Fruit fly (Drosophila melanogaster) whole organism, embryonic: Measurements from ENCODE around the gene ocn.

Experiments
- Atf6 ChIP-seq: fragments of 200-800 bp; sonication (Bioruptor generic); IDR thresholded peaks from 2 replicates; pipeline ENCODE4 v1.3.6; 2022; ENCODE audit warnings: missing biosample characterization, missing genetic modification characterization
- Bdp1 ChIP-seq: fragments of 200-800 bp; sonication (Bioruptor generic); optimal IDR thresholded peaks from 3 replicates; lab custom pipeline; 2016; ENCODE audit warnings: missing biosample characterization, missing genetic modification characterization
- Blimp-1 ChIP-seq: fragments of 200-800 bp; sonication (Bioruptor generic); optimal IDR thresholded peaks from 3 replicates; lab custom pipeline; 2018; ENCODE audit warnings: missing biosample characterization, missing genetic modification characterization, mild to moderate bottlenecking, moderate library complexity, missing genetic modification reagents
- CG10147 ChIP-seq: fragments of 200-800 bp; sonication (Bioruptor generic); optimal IDR thresholded peaks from 2 replicates; lab custom pipeline; 2019; ENCODE audit warnings: missing biosample characterization, mild to moderate bottlenecking, missing genetic modification characterization, moderate library complexity
- CG10462 ChIP-seq: fragments of 200-800 bp; sonication (Bioruptor generic); optimal IDR thresholded peaks from 2 replicates; lab custom pipeline; 2016; ENCODE audit warnings: missing biosample characterization, missing genetic modification characterization
- CG11695 ChIP-seq: fragments of 200-800 bp; sonication (Bioruptor generic); IDR thresholded peaks from 3 replicates; pipeline ENCODE4 v1.3.6; 2022; ENCODE audit warnings: missing biosample characterization, missing genetic modification characterization
- CG12391 ChIP-seq: fragments of 200-800 bp; sonication (Bioruptor generic); optimal IDR thresholded peaks from 3 replicates; lab custom pipeline; 2018; ENCODE audit warnings: missing biosample characterization, mild to moderate bottlenecking, missing genetic modification characterization, moderate library complexity
- CG12769 ChIP-seq: fragments of 200-800 bp; sonication (Bioruptor generic); optimal IDR thresholded peaks from 2 replicates; lab custom pipeline; 2019; ENCODE audit warnings: missing biosample characterization, mild to moderate bottlenecking, missing genetic modification characterization, moderate library complexity
- CG12942 ChIP-seq: fragments of 200-800 bp; sonication (Bioruptor generic); optimal IDR thresholded peaks from 3 replicates; lab custom pipeline; 2016; ENCODE audit warnings: missing biosample characterization, missing genetic modification characterization
- CG14667 ChIP-seq: fragments of 200-800 bp; sonication (Bioruptor generic); IDR thresholded peaks from 2 replicates; pipeline ENCODE4 v1.3.6; 2022; ENCODE audit warnings: missing biosample characterization, missing genetic modification characterization
- CG1529 ChIP-seq: fragments of 200-800 bp; sonication (Bioruptor generic); optimal IDR thresholded peaks from 3 replicates; lab custom pipeline; 2018; ENCODE audit warnings: missing biosample characterization, missing genetic modification characterization
- CG15601 ChIP-seq: fragments of 200-800 bp; sonication (Bioruptor generic); optimal IDR thresholded peaks from 3 replicates; lab custom pipeline; 2019; ENCODE audit warnings: missing biosample characterization, mild to moderate bottlenecking, missing genetic modification characterization, moderate library complexity
- CG17328 ChIP-seq: fragments of 200-800 bp; sonication (Bioruptor generic); IDR thresholded peaks from 2 replicates; pipeline ENCODE4 v1.3.6; 2022; ENCODE audit warnings: missing biosample characterization, missing genetic modification characterization
- CG31224 ChIP-seq: fragments of 200-800 bp; sonication (Bioruptor generic); IDR thresholded peaks from 2 replicates; pipeline ENCODE4 v1.3.6; 2022; ENCODE audit warnings: missing biosample characterization, missing genetic modification characterization
- CG33213 ChIP-seq: fragments of 200-800 bp; sonication (Bioruptor generic); optimal IDR thresholded peaks from 3 replicates; lab custom pipeline; 2016; ENCODE audit warnings: missing biosample characterization, missing genetic modification characterization
- CG34224 ChIP-seq: fragments of 200-800 bp; sonication (Bioruptor generic); IDR thresholded peaks from 3 replicates; pipeline ENCODE4 v1.3.6; 2022; ENCODE audit warnings: missing biosample characterization, missing genetic modification characterization; ENCODE audit not compliant: partially characterized antibody
- CG3847 ChIP-seq: fragments of 200-800 bp; sonication (Bioruptor generic); IDR thresholded peaks from 2 replicates; pipeline ENCODE4 v1.3.6; 2022; ENCODE audit warnings: missing biosample characterization, missing genetic modification characterization
- CG43689 ChIP-seq: fragments of 200-800 bp; sonication (Bioruptor generic); IDR thresholded peaks from 2 replicates; pipeline ENCODE4 v1.3.6; 2022; ENCODE audit warnings: missing biosample characterization, missing genetic modification characterization
- CG6254 ChIP-seq: fragments of 200-800 bp; sonication (Bioruptor generic); optimal IDR thresholded peaks from 3 replicates; lab custom pipeline; 2017; ENCODE audit warnings: mild to moderate bottlenecking, missing biosample characterization, missing genetic modification reagents, missing genetic modification characterization
- CG6813 ChIP-seq: fragments of 200-800 bp; sonication (Bioruptor generic); optimal IDR thresholded peaks from 2 replicates; lab custom pipeline; 2017; ENCODE audit warnings: missing biosample characterization, missing genetic modification characterization, mild to moderate bottlenecking, moderate library complexity, missing genetic modification reagents
- CG8089 ChIP-seq: fragments of 200-800 bp; sonication (Bioruptor generic); optimal IDR thresholded peaks from 3 replicates; lab custom pipeline; 2016; ENCODE audit warnings: missing biosample characterization, missing genetic modification characterization
- CG8281 ChIP-seq: fragments of 200-800 bp; sonication (Bioruptor generic); optimal IDR thresholded peaks from 2 replicates; lab custom pipeline; 2018; ENCODE audit warnings: missing biosample characterization, mild to moderate bottlenecking, missing genetic modification characterization, moderate library complexity
- CG8290 ChIP-seq, 3 experiments: fragments of 200-800 bp; sonication (Bioruptor generic); optimal IDR thresholded peaks; 2 replicates each; lab custom pipeline; 2016 to 2019; ENCODE audit warnings: missing biosample characterization in 3 of 3, missing genetic modification characterization in 3 of 3, mild to moderate bottlenecking in 2 of 3, moderate library complexity in 1 of 3
- CG9797 ChIP-seq: fragments of 200-800 bp; sonication (Bioruptor generic); optimal IDR thresholded peaks from 3 replicates; lab custom pipeline; 2018; ENCODE audit warnings: missing biosample characterization, mild to moderate bottlenecking, missing genetic modification characterization
- Dll ChIP-seq: fragments of 200-800 bp; sonication (Bioruptor generic); IDR thresholded peaks from 4 replicates; pipeline ENCODE4 v1.3.6; 2022; ENCODE audit warnings: missing biosample characterization, missing genetic modification characterization; ENCODE audit not compliant: partially characterized antibody
- Ets97D ChIP-seq: fragments of 200-800 bp; sonication (Bioruptor generic); optimal IDR thresholded peaks from 3 replicates; lab custom pipeline; 2016; ENCODE audit warnings: missing biosample characterization, missing genetic modification characterization
- H15 ChIP-seq: fragments of 200-800 bp; sonication (Bioruptor generic); IDR thresholded peaks from 3 replicates; pipeline ENCODE4 v1.3.6; 2022; ENCODE audit warnings: missing biosample characterization, missing genetic modification characterization
- Med ChIP-seq: fragments of 200-800 bp; sonication (Bioruptor generic); peaks from one replicate; lab custom pipeline; 2016; ENCODE audit warnings: missing biosample characterization, missing genetic modification characterization, mild to moderate bottlenecking, inconsistent platforms, moderate library complexity
- Oli ChIP-seq: fragments of 200-800 bp; sonication (Bioruptor generic); optimal IDR thresholded peaks from 2 replicates; lab custom pipeline; 2018; ENCODE audit warnings: missing biosample characterization, mild to moderate bottlenecking, missing genetic modification characterization, moderate library complexity
- Side ChIP-seq: fragments of 200-800 bp; sonication (Bioruptor generic); optimal IDR thresholded peaks from 2 replicates; lab custom pipeline; 2016; ENCODE audit warnings: missing biosample characterization, missing genetic modification characterization
- Sry-δ ChIP-seq: fragments of 200-800 bp; sonication (Bioruptor generic); optimal IDR thresholded peaks from 2 replicates; lab custom pipeline; 2016; ENCODE audit warnings: missing biosample characterization, missing genetic modification characterization
- Tbp ChIP-seq: fragments of >200 bp; optimal IDR thresholded peaks from 2 replicates; lab custom pipeline; 2018; ENCODE audit warnings: missing biosample characterization, missing genetic modification characterization
- Usf ChIP-seq: fragments of 200-800 bp; sonication (Bioruptor generic); optimal IDR thresholded peaks from 2 replicates; lab custom pipeline; 2017; ENCODE audit warnings: missing genotype, missing biosample characterization, missing genetic modification characterization
- ap ChIP-seq: fragments of 200-800 bp; sonication (Bioruptor generic); IDR thresholded peaks from 2 replicates; pipeline ENCODE4 v1.3.6; 2022; ENCODE audit warnings: missing biosample characterization, missing genetic modification characterization
- bbx ChIP-seq: fragments of 200-800 bp; sonication (Bioruptor generic); IDR thresholded peaks from 2 replicates; pipeline ENCODE4 v1.3.6; 2022; ENCODE audit warnings: missing biosample characterization, missing genetic modification characterization; ENCODE audit not compliant: partially characterized antibody
- bsh ChIP-seq, 2 experiments: fragments of 200-800 bp; sonication (Bioruptor generic); optimal IDR thresholded peaks; 2 replicates each; lab custom pipeline; 2017 to 2018; ENCODE audit warnings: mild to moderate bottlenecking in 2 of 2, missing biosample characterization in 2 of 2, missing genetic modification characterization in 2 of 2, moderate library complexity in 1 of 2
- crc ChIP-seq: fragments of 200-800 bp; sonication (Bioruptor generic); optimal IDR thresholded peaks from 2 replicates; lab custom pipeline; 2016; ENCODE audit warnings: missing biosample characterization, missing genetic modification characterization
- cwo ChIP-seq: fragments of 200-800 bp; sonication (Bioruptor generic); optimal IDR thresholded peaks from 3 replicates; lab custom pipeline; 2017; ENCODE audit warnings: missing biosample characterization, missing genetic modification characterization, mild to moderate bottlenecking, moderate library complexity, missing genetic modification reagents
- da ChIP-seq: fragments of 200-800 bp; sonication (Bioruptor generic); optimal IDR thresholded peaks from 2 replicates; lab custom pipeline; 2016; ENCODE audit warnings: missing biosample characterization, missing genetic modification characterization
- danr ChIP-seq: fragments of 200-800 bp; sonication (Bioruptor generic); IDR thresholded peaks from 2 replicates; pipeline ENCODE4 v1.3.6; 2022; ENCODE audit warnings: missing biosample characterization, missing genetic modification characterization
- ewg ChIP-seq: fragments of 200-800 bp; sonication (Bioruptor generic); optimal IDR thresholded peaks from 3 replicates; lab custom pipeline; 2017; ENCODE audit warnings: mild to moderate bottlenecking, missing biosample characterization, missing genetic modification reagents, missing genetic modification characterization
- gro ChIP-seq: fragments of 200-800 bp; sonication (Bioruptor generic); optimal IDR thresholded peaks from 2 replicates; lab custom pipeline; 2016; ENCODE audit warnings: missing biosample characterization, missing genetic modification characterization
- her ChIP-seq: fragments of 200-800 bp; sonication (Bioruptor generic); optimal IDR thresholded peaks from 2 replicates; lab custom pipeline; 2016; ENCODE audit warnings: missing biosample characterization, missing genetic modification characterization
- hkb ChIP-seq, 2 experiments: fragments of 200-800 bp in 1 of 2; fragments of >200 bp in 1 of 2; sonication (Bioruptor generic) in 1 of 2; IDR thresholded peaks in 1 of 2; optimal IDR thresholded peaks in 1 of 2; 2 replicates each; pipeline versions ENCODE4 v1.3.6 to Lab custom; 2017 to 2022; ENCODE audit warnings: missing biosample characterization in 1 of 2, missing genetic modification characterization in 1 of 2
- insv ChIP-seq, 2 experiments: fragments of 200-800 bp; sonication (Bioruptor generic); optimal IDR thresholded peaks; 3 replicates each; lab custom pipeline; 2016 to 2018; ENCODE audit warnings: missing biosample characterization in 2 of 2, missing genetic modification characterization in 2 of 2
- kni ChIP-seq: fragments of 200-800 bp; sonication (Bioruptor generic); optimal IDR thresholded peaks from 3 replicates; lab custom pipeline; 2017; ENCODE audit warnings: mild to moderate bottlenecking, missing biosample characterization, missing genetic modification reagents, missing genetic modification characterization
- pb ChIP-seq: fragments of 200-800 bp; sonication (Bioruptor generic); optimal IDR thresholded peaks from 3 replicates; lab custom pipeline; 2016; ENCODE audit warnings: missing biosample characterization, missing genetic modification characterization
- pros ChIP-seq: fragments of 200-800 bp; sonication (Bioruptor generic); optimal IDR thresholded peaks from 3 replicates; lab custom pipeline; 2019; ENCODE audit warnings: missing biosample characterization, mild to moderate bottlenecking, missing genetic modification characterization, moderate library complexity
- psq ChIP-seq: fragments of 200-800 bp; sonication (Bioruptor generic); optimal IDR thresholded peaks from 2 replicates; lab custom pipeline; 2017; ENCODE audit warnings: missing biosample characterization, missing genetic modification characterization
- sens ChIP-seq: fragments of 200-800 bp; sonication (Bioruptor generic); peaks from one replicate; lab custom pipeline; 2016; ENCODE audit warnings: missing biosample characterization, missing genetic modification characterization
- ssp ChIP-seq: fragments of 200-800 bp; sonication (Bioruptor generic); IDR thresholded peaks from 2 replicates; pipeline ENCODE4 v1.3.6; 2022; ENCODE audit warnings: missing biosample characterization, missing genetic modification characterization

ocn gene

dm6 chr3R:30083215-30083614 lies 45.7 kb upstream of the ocn start (continued):
- TF ChIP-seq sens (peak; percentile 83), CG9797 (GFP tag; lab: Kevin White, UChicago) (no peak), CG31224 (GFP tag; lab: Robert Waterston, UW) (0 out of 2 replicates have a peak, but pooled peaks have one; percentile 18), CG3847 (no peak), H15 (GFP tag; lab: Robert Waterston, UW) (no peak), CG33213 (GFP tag; lab: Kevin White, UChicago) (no peak), CG10147 (GFP tag; lab: Kevin White, UChicago) (no peak), hkb (optimal IDR thresholded peaks at IDR 0.05; lab: Kevin White, UChicago) (no peak), hkb (GFP tag; IDR thresholded peaks at IDR 0.05; lab: Robert Waterston, UW) (no peak), CG12769 (no peak), CG12942 (GFP tag; lab: Kevin White, UChicago) (no peak), Side (no peak), Blimp-1 (GFP tag; lab: Kevin White, UChicago) (peak; percentile 40), CG8089 (GFP tag; lab: Kevin White, UChicago) (no peak), bbx (no peak), ewg (GFP tag; lab: Kevin White, UChicago) (no peak), Sry-δ (GFP tag; lab: Kevin White, UChicago) (no peak), Ets97D (GFP tag; lab: Kevin White, UChicago) (no peak), Bdp1 (no peak), pb (GFP tag; lab: Kevin White, UChicago) (no peak), CG14667 (GFP tag; lab: Robert Waterston, UW) (no peak), insv (GFP tag; optimal IDR thresholded peaks at IDR 0.05; lab: Kevin White, UChicago) (no peak), Tbp (GFP tag; lab: Kevin White, UChicago) (no peak), Med (GFP tag; lab: Kevin White, UChicago) (peak; percentile 47), CG34224 (GFP tag; lab: Robert Waterston, UW) (no peak), ap (no peak), CG12391 (tag; lab: Kevin White, UChicago) (no peak), CG17328 (GFP tag; lab: Robert Waterston, UW) (no peak), kni (GFP tag; lab: Kevin White, UChicago) (no peak), psq (GFP tag; lab: Kevin White, UChicago) (no peak), ssp (no peak), her (no peak), CG43689 (no peak), gro (no peak), bsh (GFP tag; optimal IDR thresholded peaks at IDR 0.05; lab: Kevin White, UChicago) (peak in 1 of 2 experiments; percentile 35), CG6254 (GFP tag; lab: Kevin White, UChicago) (no peak), crc (GFP tag; lab: Kevin White, UChicago) (no peak), da (GFP tag; lab: Kevin White, UChicago) (no peak), cwo (GFP tag; lab: Kevin White, UChicago) (no peak), danr (GFP tag; lab: Robert Waterston, UW) (no peak), CG15601 (no peak), CG8290 (GFP tag; optimal IDR thresholded peaks at IDR 0.05; lab: Kevin White, UChicago) (no peak), CG8290 (tag; optimal IDR thresholded peaks at IDR 0.05; lab: Kevin White, UChicago) (peak in 1 of 2 experiments; percentile 4), Dll (GFP tag; lab: Robert Waterston, UW) (no peak), CG1529 (GFP tag; lab: Kevin White, UChicago) (no peak), CG8281 (tag; lab: Kevin White, UChicago) (no peak), Oli (tag; lab: Kevin White, UChicago) (peak; percentile 40), CG6813 (GFP tag; lab: Kevin White, UChicago) (no peak), Usf (GFP tag; lab: Kevin White, UChicago) (no peak), pros (GFP tag; lab: Kevin White, UChicago) (no peak), CG11695 (GFP tag; lab: Robert Waterston, UW) (no peak), CG10462 (no peak), Atf6 (no peak)
